Worm (Caenorhabditis elegans) whole organism, L4 larva: ENCODE data around the gene parp-2.

Experiments used
- R02D3.7 ChIP-seq: fragments of 150-350 bp; sonication (generic microtip); optimal IDR thresholded peaks from 3 replicates; lab custom pipeline; 2014; ENCODE audit warnings: missing biosample characterization, missing genetic modification characterization
- T26A8.4 ChIP-seq: fragments of 200-800 bp; sonication (Bioruptor generic); IDR thresholded peaks from 2 replicates; pipeline ENCODE4 v1.3.6; 2022; ENCODE audit warnings: missing genetic modification characterization, missing compliant biosample characterization
- aha-1 ChIP-seq: fragments of 150-350 bp; peaks from one replicate; lab custom pipeline; 2014; ENCODE audit warnings: missing biosample characterization, missing genetic modification characterization
- aly-2 ChIP-seq: sonication (generic microtip); optimal IDR thresholded peaks from 2 replicates; lab custom pipeline; 2018; ENCODE audit warnings: missing biosample characterization, missing genetic modification characterization
- ama-1 ChIP-seq: fragments of 150-350 bp; optimal IDR thresholded peaks from 2 replicates; lab custom pipeline; 2014; ENCODE audit warnings: inconsistent platforms, mixed read lengths
- arid-1 ChIP-seq: fragments of 200-800 bp; sonication (Bioruptor generic); conservative IDR thresholded peaks from 2 replicates; pipeline ENCODE4 v1.3.6; 2022; ENCODE audit warnings: missing genetic modification reagents, missing genetic modification characterization, missing compliant biosample characterization
- attf-4 ChIP-seq: sonication (generic microtip); optimal IDR thresholded peaks from 3 replicates; lab custom pipeline; 2017; ENCODE audit warnings: missing biosample characterization, missing genetic modification characterization
- ceh-20 ChIP-seq: fragments of 200-800 bp; sonication (Bioruptor generic); IDR thresholded peaks from 2 replicates; pipeline ENCODE4 v1.3.6; 2022; ENCODE audit warnings: missing genetic modification reagents, missing genetic modification characterization, missing compliant biosample characterization
- ceh-62 ChIP-seq: sonication (generic microtip); optimal IDR thresholded peaks from 2 replicates; lab custom pipeline; 2017; ENCODE audit warnings: missing biosample characterization, missing genetic modification characterization
- ceh-82 ChIP-seq: sonication (generic microtip); optimal IDR thresholded peaks from 2 replicates; lab custom pipeline; 2017; ENCODE audit warnings: missing biosample characterization, missing genetic modification characterization
- daf-12 ChIP-seq: fragments of 150-350 bp; optimal IDR thresholded peaks from 2 replicates; lab custom pipeline; 2014; ENCODE audit warnings: missing biosample characterization, missing genetic modification reagents, missing genetic modification characterization
- daf-16 ChIP-seq, 3 experiments: sonication (generic microtip); optimal IDR thresholded peaks; 2 replicates each; lab custom pipeline; 2016 to 2017; ENCODE audit warnings: missing genetic modification characterization in 3 of 3, missing genetic modification reagents in 3 of 3, mild to moderate bottlenecking in 2 of 3, missing compliant biosample characterization in 2 of 3, missing biosample characterization in 1 of 3, moderate library complexity in 1 of 3
- dmd-6 ChIP-seq: fragments of 200-800 bp; sonication (Bioruptor generic); IDR thresholded peaks from 2 replicates; pipeline ENCODE4 v1.3.6; 2022; ENCODE audit warnings: missing genetic modification reagents, missing genetic modification characterization, missing compliant biosample characterization
- duxl-1 ChIP-seq: sonication (generic microtip); optimal IDR thresholded peaks from 2 replicates; lab custom pipeline; 2016; ENCODE audit warnings: mild to moderate bottlenecking, missing genetic modification characterization, moderate library complexity, missing compliant biosample characterization; ENCODE audit not compliant: poor library complexity
- dve-1 ChIP-seq: sonication (generic microtip); optimal IDR thresholded peaks from 2 replicates; lab custom pipeline; 2017; ENCODE audit warnings: antibody characterized with exemption, mild to moderate bottlenecking, missing genetic modification characterization, missing compliant biosample characterization; ENCODE audit not compliant: insufficient read depth
- fos-1 ChIP-seq: fragments of 150-350 bp; optimal IDR thresholded peaks from 2 replicates; lab custom pipeline; 2014; ENCODE audit warnings: missing biosample characterization, missing genetic modification characterization
- hif-1 ChIP-seq, 2 experiments: sonication (generic microtip); optimal IDR thresholded peaks; 2 replicates each; lab custom pipeline; 2016 to 2017; ENCODE audit warnings: missing compliant biosample characterization in 2 of 2, missing genetic modification characterization in 2 of 2, missing genetic modification reagents in 2 of 2, missing genotype in 2 of 2, mild to moderate bottlenecking in 1 of 2
- hlh-11 ChIP-seq: fragments of 200-800 bp; sonication (Bioruptor generic); optimal IDR thresholded peaks from 2 replicates; lab custom pipeline; 2018; ENCODE audit warnings: mild to moderate bottlenecking, missing genetic modification characterization, missing compliant biosample characterization
- jun-1 ChIP-seq: fragments of 150-350 bp; optimal IDR thresholded peaks from 2 replicates; lab custom pipeline; 2014; ENCODE audit warnings: missing biosample characterization, missing genetic modification reagents, missing genetic modification characterization
- lin-13 ChIP-seq: fragments of 150-350 bp; optimal IDR thresholded peaks from 2 replicates; lab custom pipeline; 2014; ENCODE audit warnings: missing biosample characterization, missing genetic modification reagents, missing genetic modification characterization
- lin-29 ChIP-seq: fragments of 200-800 bp; sonication (Bioruptor generic); IDR thresholded peaks from 2 replicates; pipeline ENCODE4 v1.3.6; 2022; ENCODE audit warnings: missing genetic modification reagents, missing genetic modification characterization, missing compliant biosample characterization
- lin-39 ChIP-seq: fragments of 150-350 bp; optimal IDR thresholded peaks from 2 replicates; lab custom pipeline; 2014; ENCODE audit warnings: missing biosample characterization, missing genetic modification reagents, missing genetic modification characterization
- madf-5 ChIP-seq, 2 experiments: fragments of 200-800 bp; sonication (Bioruptor generic); IDR thresholded peaks; 2 replicates each; pipeline ENCODE4 v1.3.6; 2022; ENCODE audit warnings: missing compliant biosample characterization in 2 of 2, missing genetic modification characterization in 2 of 2
- madf-9 ChIP-seq: fragments of 200-800 bp; sonication (Bioruptor generic); conservative IDR thresholded peaks from 2 replicates; pipeline ENCODE4 v1.3.6; 2022; ENCODE audit warnings: missing genetic modification reagents, missing genetic modification characterization, missing compliant biosample characterization
- mdl-1 ChIP-seq, 2 experiments: fragments of 150-350 bp in 1 of 2; sonication (generic microtip) in 1 of 2; optimal IDR thresholded peaks; 2 replicates each; lab custom pipeline; 2014 to 2017; ENCODE audit warnings: missing biosample characterization in 2 of 2, missing genetic modification characterization in 2 of 2
- mep-1 ChIP-seq: fragments of 150-350 bp; sonication (generic microtip); optimal IDR thresholded peaks from 3 replicates; lab custom pipeline; 2014; ENCODE audit warnings: missing biosample characterization, missing genetic modification characterization
- mxl-3 ChIP-seq: fragments of 200-800 bp; sonication (Bioruptor generic); optimal IDR thresholded peaks from 2 replicates; lab custom pipeline; 2018; ENCODE audit warnings: mild to moderate bottlenecking, missing genetic modification characterization, missing compliant biosample characterization
- nhr-102 ChIP-seq: sonication (generic microtip); optimal IDR thresholded peaks from 2 replicates; lab custom pipeline; 2016; ENCODE audit warnings: mild to moderate bottlenecking, missing genetic modification characterization, moderate library complexity, missing compliant biosample characterization
- nhr-111 ChIP-seq: fragments of 200-800 bp; sonication (Bioruptor generic); optimal IDR thresholded peaks from 2 replicates; lab custom pipeline; 2018; ENCODE audit warnings: mild to moderate bottlenecking, missing genetic modification characterization, missing compliant biosample characterization
- nhr-41 ChIP-seq: fragments of 200-800 bp; sonication (Bioruptor generic); IDR thresholded peaks from 2 replicates; pipeline ENCODE4 v1.3.6; 2022; ENCODE audit warnings: missing genetic modification reagents, missing genetic modification characterization, missing compliant biosample characterization
- nhr-77 ChIP-seq: fragments of 150-350 bp; optimal IDR thresholded peaks from 2 replicates; lab custom pipeline; 2014; ENCODE audit warnings: missing biosample characterization, missing genetic modification characterization
- php-3 ChIP-seq: fragments of 200-800 bp; sonication (Bioruptor generic); IDR thresholded peaks from 2 replicates; pipeline ENCODE4 v1.3.6; 2022; ENCODE audit warnings: missing genetic modification reagents, missing genetic modification characterization, missing compliant biosample characterization
- rbr-2 ChIP-seq: sonication (generic microtip); optimal IDR thresholded peaks from 2 replicates; lab custom pipeline; 2016; ENCODE audit warnings: missing genotype, missing genetic modification characterization, missing compliant biosample characterization
- saeg-2 ChIP-seq: fragments of 200-800 bp; sonication (Bioruptor generic); IDR thresholded peaks from 2 replicates; pipeline ENCODE4 v1.3.6; 2022; ENCODE audit warnings: missing genetic modification reagents, missing genetic modification characterization, missing compliant biosample characterization
- snpc-1.2 ChIP-seq: fragments of 200-800 bp; sonication (Bioruptor generic); IDR thresholded peaks from 2 replicates; pipeline ENCODE4 v1.3.6; 2022; ENCODE audit warnings: missing genetic modification reagents, missing genetic modification characterization, missing compliant biosample characterization
- unc-62 ChIP-seq, 3 experiments: fragments of 150-350 bp in 1 of 3; sonication (generic microtip); optimal IDR thresholded peaks in 2 of 3; peaks in 1 of 3; 1 replicate in 1 of 3; 2 replicates in 2 of 3; lab custom pipeline; 2014 to 2017; ENCODE audit warnings: missing biosample characterization in 3 of 3, missing genetic modification characterization in 3 of 3, missing genetic modification reagents in 3 of 3, missing genotype in 1 of 3
- zfp-3 ChIP-seq: fragments of 200-800 bp; sonication (Bioruptor generic); conservative IDR thresholded peaks from 2 replicates; pipeline ENCODE4 v1.3.6; 2022; ENCODE audit warnings: missing genetic modification reagents, missing genetic modification characterization, missing compliant biosample characterization
- zip-2 ChIP-seq: fragments of 150-350 bp; optimal IDR thresholded peaks from 2 replicates; lab custom pipeline; 2014; ENCODE audit warnings: missing biosample characterization, missing genetic modification characterization

Gene parp-2

DNA sequence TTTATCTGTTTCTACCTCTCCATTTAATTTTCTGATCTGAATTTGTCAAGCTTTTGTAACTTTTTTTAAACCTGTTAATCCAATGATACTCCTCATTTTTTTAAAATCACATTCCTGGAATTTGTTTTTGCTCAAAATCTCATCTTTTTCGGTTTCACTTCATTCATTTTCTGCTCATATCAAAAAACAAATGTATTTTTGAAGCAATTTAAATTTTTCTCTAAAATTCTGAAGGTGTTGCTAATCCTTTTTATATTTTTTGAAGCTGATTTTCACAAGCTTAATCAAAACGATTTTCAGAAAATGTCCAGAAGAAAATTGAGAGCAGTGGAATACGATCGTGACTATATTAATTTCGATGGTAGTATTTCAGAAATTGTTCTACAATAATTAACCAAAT, 2.1 kb downstream of the parp-2 start, which contains the start of gene E02H1.5:
Gene E02H1.5, plus strand, starts transcription at position 301 of the 400 bp plus-strand sequence.
- TF ChIP-seq T26A8.4 (GFP tag; lab: Robert Waterston, UW) (no peak), lin-39 (tag; lab: Kevin White, UChicago) (no peak), mdl-1 (tag; optimal IDR thresholded peaks at IDR 0.05; lab: Kevin White, UChicago) (no peak), mep-1 (tag; lab: Kevin White, UChicago) (no peak), aly-2 (tag; lab: Kevin White, UChicago) (no peak), dmd-6 (GFP tag; lab: Robert Waterston, UW) (no peak), ceh-82 (tag; lab: Kevin White, UChicago) (no peak), lin-13 (GFP tag; lab: Kevin White, UChicago) (no peak), madf-9 (GFP tag; lab: Robert Waterston, UW) (no peak), nhr-77 (tag; lab: Kevin White, UChicago) (no peak), madf-5 (GFP tag; IDR thresholded peaks at IDR 0.05; lab: Robert Waterston, UW) (no peak), daf-12 (tag; lab: Kevin White, UChicago) (no peak), lin-29 (GFP tag; lab: Robert Waterston, UW) (no peak), zip-2 (no peak), ceh-62 (tag; lab: Kevin White, UChicago) (no peak), fos-1 (no peak), saeg-2 (GFP tag; lab: Robert Waterston, UW) (no peak), ceh-20 (GFP tag; lab: Robert Waterston, UW) (no peak)
- TF ChIP-seq, all 104 proteins: peak for 0

- TF ChIP-seq nhr-111 (GFP tag; lab: Kevin White, UChicago): no peak
- TF ChIP-seq mep-1 (tag; lab: Kevin White, UChicago): no peak
- TF ChIP-seq nhr-41 (GFP tag; lab: Robert Waterston, UW): no peak
Observed at ce11 chrII:9596401-9596800, 3.6 kb downstream of the parp-2 start, which contains the start of gene E02H1.6. TSS of gene E02H1.6 (plus strand) at chrII:9596701.

DNA sequence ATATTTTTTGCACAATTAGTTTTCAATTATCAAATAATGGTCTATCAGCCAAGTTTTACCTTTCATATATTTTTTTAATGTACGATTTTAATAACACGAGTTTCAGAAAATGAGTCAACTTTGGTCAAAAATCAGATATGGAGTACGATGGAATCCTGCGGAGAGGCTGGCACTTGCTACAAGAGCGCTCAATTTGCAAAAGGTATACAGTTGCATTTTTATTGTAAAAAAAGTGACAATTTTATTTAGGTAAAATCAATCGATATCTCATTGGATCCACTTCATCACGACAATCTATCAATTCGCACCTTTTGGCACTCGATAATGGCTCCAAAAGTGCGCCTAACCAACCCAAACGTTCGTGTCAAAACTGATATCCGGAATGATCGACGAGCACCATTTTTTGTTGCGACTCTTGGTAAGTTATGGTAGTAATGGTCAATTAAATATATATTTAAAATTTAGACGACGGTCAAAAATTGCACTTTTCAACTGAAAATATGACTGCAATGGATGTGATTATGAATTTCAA, 4.7 kb downstream of the parp-2 start, which contains the start of gene mrpl-53:
Gene mrpl-53, plus strand, starts transcription at position 107 of the 532 bp plus-strand sequence.
- peak in 1 of 2 experiments; percentile 8 for TF ChIP-seq hif-1 (tag; optimal IDR thresholded peaks at IDR 0.05; lab: Kevin White, UChicago)
- TF ChIP-seq ama-1: peak; percentile 6
- TF ChIP-seq lin-29 (GFP tag; lab: Robert Waterston, UW): no peak
- 0 out of 2 replicates have a peak, but pooled peaks have one; percentile 7 for TF ChIP-seq arid-1 (GFP tag; lab: Robert Waterston, UW)
- TF ChIP-seq duxl-1: no peak
- TF ChIP-seq zfp-3 (GFP tag; lab: Robert Waterston, UW): 0 out of 2 replicates have a peak, but pooled peaks have one; percentile 65
- no peak for TF ChIP-seq jun-1 (tag; lab: Kevin White, UChicago)
- no peak for TF ChIP-seq mxl-3 (GFP tag; lab: Kevin White, UChicago)
- TF ChIP-seq dve-1 (tag; lab: Kevin White, UChicago): peak; percentile 1
- TF ChIP-seq dmd-6 (GFP tag; lab: Robert Waterston, UW): no peak
- TF ChIP-seq snpc-1.2 (GFP tag; lab: Robert Waterston, UW): no peak
- TF ChIP-seq rbr-2 (tag; lab: Kevin White, UChicago): no peak
- TF ChIP-seq daf-16 (GFP tag; optimal IDR thresholded peaks at IDR 0.05; lab: Kevin White, UChicago): peak in 1 of 2 experiments; percentile 8
- no peak for TF ChIP-seq daf-16 (tag; optimal IDR thresholded peaks at IDR 0.05; lab: Kevin White, UChicago)
- no peak for TF ChIP-seq attf-4
- no peak for TF ChIP-seq unc-62 (GFP tag; optimal IDR thresholded peaks at IDR 0.05 in 1 of 2; lab: Kevin White, UChicago)
- no peak for TF ChIP-seq unc-62 (tag; optimal IDR thresholded peaks at IDR 0.05; lab: Kevin White, UChicago)
- TF ChIP-seq hlh-11 (tag; lab: Kevin White, UChicago): no peak
- no peak for TF ChIP-seq php-3
- TF ChIP-seq aha-1: peak; percentile 92
- TF ChIP-seq R02D3.7: no peak
- TF ChIP-seq nhr-102: no peak
